Worm (Caenorhabditis elegans) whole organism, L4 larva: ENCODE results near the gene lipl-4.

ENCODE experiments used
- F10B5.3 ChIP-seq: sonication (generic microtip); optimal IDR thresholded peaks from 2 replicates; lab custom pipeline; 2016; ENCODE audit warnings: mild to moderate bottlenecking, missing genetic modification characterization, missing compliant biosample characterization
- F49E8.2 ChIP-seq: sonication (generic microtip); optimal IDR thresholded peaks from 2 replicates; lab custom pipeline; 2016; ENCODE audit warnings: missing compliant biosample characterization, mild to moderate bottlenecking, missing genetic modification characterization, borderline replicate concordance
- T20F7.1 ChIP-seq: fragments of 200-800 bp; sonication (Bioruptor generic); optimal IDR thresholded peaks from 2 replicates; lab custom pipeline; 2018; ENCODE audit warnings: mild to moderate bottlenecking, missing genetic modification characterization, missing compliant biosample characterization
- T26A8.4 ChIP-seq: fragments of 200-800 bp; sonication (Bioruptor generic); IDR thresholded peaks from 2 replicates; pipeline ENCODE4 v1.3.6; 2022; ENCODE audit warnings: missing genetic modification characterization, missing compliant biosample characterization
- Y48G9A.11 ChIP-seq: fragments of 200-800 bp; sonication (Bioruptor generic); IDR thresholded peaks from 2 replicates; pipeline ENCODE4 v1.3.6; 2022; ENCODE audit warnings: missing genetic modification reagents, missing genetic modification characterization, missing compliant biosample characterization
- Y5F2A.4 ChIP-seq: fragments of 200-800 bp; sonication (Bioruptor generic); optimal IDR thresholded peaks from 2 replicates; lab custom pipeline; 2018; ENCODE audit warnings: mild to moderate bottlenecking, missing genetic modification characterization, missing compliant biosample characterization
- Y75B8A.6 ChIP-seq: fragments of 200-800 bp; sonication (Bioruptor generic); IDR thresholded peaks from 2 replicates; pipeline ENCODE4 v1.3.6; 2022; ENCODE audit warnings: missing genetic modification reagents, missing genetic modification characterization, missing compliant biosample characterization
- aha-1 ChIP-seq: fragments of 150-350 bp; peaks from one replicate; lab custom pipeline; 2014; ENCODE audit warnings: missing biosample characterization, missing genetic modification characterization
- ama-1 ChIP-seq: fragments of 150-350 bp; optimal IDR thresholded peaks from 2 replicates; lab custom pipeline; 2014; ENCODE audit warnings: inconsistent platforms, mixed read lengths
- attf-4 ChIP-seq: sonication (generic microtip); optimal IDR thresholded peaks from 3 replicates; lab custom pipeline; 2017; ENCODE audit warnings: missing biosample characterization, missing genetic modification characterization
- daf-16 ChIP-seq, 3 experiments: sonication (generic microtip); optimal IDR thresholded peaks; 2 replicates each; lab custom pipeline; 2016 to 2017; ENCODE audit warnings: missing genetic modification characterization in 3 of 3, missing genetic modification reagents in 3 of 3, mild to moderate bottlenecking in 2 of 3, missing compliant biosample characterization in 2 of 3, missing biosample characterization in 1 of 3, moderate library complexity in 1 of 3
- daf-19 ChIP-seq: fragments of 200-800 bp; sonication (Bioruptor generic); conservative IDR thresholded peaks from 2 replicates; pipeline ENCODE4 v1.3.6; 2022; ENCODE audit warnings: missing genetic modification characterization, missing compliant biosample characterization
- daf-8 ChIP-seq: fragments of 200-800 bp; sonication (Bioruptor generic); IDR thresholded peaks from 2 replicates; pipeline ENCODE4 v1.3.6; 2022; ENCODE audit warnings: missing genetic modification characterization, missing compliant biosample characterization
- dmd-6 ChIP-seq: fragments of 200-800 bp; sonication (Bioruptor generic); IDR thresholded peaks from 2 replicates; pipeline ENCODE4 v1.3.6; 2022; ENCODE audit warnings: missing genetic modification reagents, missing genetic modification characterization, missing compliant biosample characterization
- duxl-1 ChIP-seq: sonication (generic microtip); optimal IDR thresholded peaks from 2 replicates; lab custom pipeline; 2016; ENCODE audit warnings: mild to moderate bottlenecking, missing genetic modification characterization, moderate library complexity, missing compliant biosample characterization; ENCODE audit not compliant: poor library complexity
- dve-1 ChIP-seq: sonication (generic microtip); optimal IDR thresholded peaks from 2 replicates; lab custom pipeline; 2017; ENCODE audit warnings: antibody characterized with exemption, mild to moderate bottlenecking, missing genetic modification characterization, missing compliant biosample characterization; ENCODE audit not compliant: insufficient read depth
- gei-8 ChIP-seq: fragments of 200-800 bp; sonication (Bioruptor generic); optimal IDR thresholded peaks from 2 replicates; lab custom pipeline; 2018; ENCODE audit warnings: mild to moderate bottlenecking, missing genetic modification characterization, missing compliant biosample characterization
- hif-1 ChIP-seq, 2 experiments: sonication (generic microtip); optimal IDR thresholded peaks; 2 replicates each; lab custom pipeline; 2016 to 2017; ENCODE audit warnings: missing compliant biosample characterization in 2 of 2, missing genetic modification characterization in 2 of 2, missing genetic modification reagents in 2 of 2, missing genotype in 2 of 2, mild to moderate bottlenecking in 1 of 2
- hlh-11 ChIP-seq: fragments of 200-800 bp; sonication (Bioruptor generic); optimal IDR thresholded peaks from 2 replicates; lab custom pipeline; 2018; ENCODE audit warnings: mild to moderate bottlenecking, missing genetic modification characterization, missing compliant biosample characterization
- hmg-1.1 ChIP-seq: fragments of 200-800 bp; sonication (Bioruptor generic); IDR thresholded peaks from 2 replicates; pipeline ENCODE4 v1.3.6; 2022; ENCODE audit warnings: missing genetic modification reagents, missing genetic modification characterization, missing compliant biosample characterization
- lin-38 ChIP-seq: fragments of 200-800 bp; sonication (Bioruptor generic); IDR thresholded peaks from 2 replicates; pipeline ENCODE4 v1.3.6; 2022; ENCODE audit warnings: missing genetic modification reagents, missing genetic modification characterization, missing compliant biosample characterization
- lir-3 ChIP-seq: sonication (generic microtip); optimal IDR thresholded peaks from 2 replicates; lab custom pipeline; 2016; ENCODE audit warnings: mild to moderate bottlenecking, missing genetic modification characterization, missing compliant biosample characterization
- madf-9 ChIP-seq: fragments of 200-800 bp; sonication (Bioruptor generic); conservative IDR thresholded peaks from 2 replicates; pipeline ENCODE4 v1.3.6; 2022; ENCODE audit warnings: missing genetic modification reagents, missing genetic modification characterization, missing compliant biosample characterization
- mdl-1 ChIP-seq, 2 experiments: fragments of 150-350 bp in 1 of 2; sonication (generic microtip) in 1 of 2; optimal IDR thresholded peaks; 2 replicates each; lab custom pipeline; 2014 to 2017; ENCODE audit warnings: missing biosample characterization in 2 of 2, missing genetic modification characterization in 2 of 2
- mdt-29 ChIP-seq: fragments of 200-800 bp; sonication (Bioruptor generic); IDR thresholded peaks from 2 replicates; pipeline ENCODE4 v1.3.6; 2022; ENCODE audit warnings: missing genetic modification reagents, missing genetic modification characterization, missing compliant biosample characterization
- mep-1 ChIP-seq: fragments of 150-350 bp; sonication (generic microtip); optimal IDR thresholded peaks from 3 replicates; lab custom pipeline; 2014; ENCODE audit warnings: missing biosample characterization, missing genetic modification characterization
- mes-2 ChIP-seq: sonication (generic microtip); optimal IDR thresholded peaks from 2 replicates; lab custom pipeline; 2016; ENCODE audit warnings: missing genotype, mild to moderate bottlenecking, missing genetic modification characterization, missing compliant biosample characterization; ENCODE audit not compliant: poor library complexity, severe bottlenecking
- mxl-2 ChIP-seq: fragments of 200-800 bp; sonication (Bioruptor generic); conservative IDR thresholded peaks from 2 replicates; pipeline ENCODE4 v1.3.6; 2022; ENCODE audit warnings: missing genetic modification reagents, missing genetic modification characterization, missing compliant biosample characterization
- mxl-3 ChIP-seq: fragments of 200-800 bp; sonication (Bioruptor generic); optimal IDR thresholded peaks from 2 replicates; lab custom pipeline; 2018; ENCODE audit warnings: mild to moderate bottlenecking, missing genetic modification characterization, missing compliant biosample characterization
- nhr-10 ChIP-seq: fragments of 150-350 bp; optimal IDR thresholded peaks from 2 replicates; lab custom pipeline; 2014; ENCODE audit warnings: missing biosample characterization, missing genetic modification characterization
- nhr-102 ChIP-seq: sonication (generic microtip); optimal IDR thresholded peaks from 2 replicates; lab custom pipeline; 2016; ENCODE audit warnings: mild to moderate bottlenecking, missing genetic modification characterization, moderate library complexity, missing compliant biosample characterization
- nhr-25 ChIP-seq: sonication (generic microtip); optimal IDR thresholded peaks from 2 replicates; lab custom pipeline; 2017; ENCODE audit warnings: missing genetic modification characterization, mild to moderate bottlenecking, missing compliant biosample characterization, antibody characterized with exemption, moderate library complexity, borderline replicate concordance; ENCODE audit not compliant: insufficient read depth
- nhr-28 ChIP-seq: fragments of 150-350 bp; optimal IDR thresholded peaks from 2 replicates; lab custom pipeline; 2014; ENCODE audit warnings: missing biosample characterization, missing genetic modification characterization
- nhr-48 ChIP-seq: sonication (generic microtip); optimal IDR thresholded peaks from 2 replicates; lab custom pipeline; 2016; ENCODE audit warnings: mild to moderate bottlenecking, missing genetic modification characterization, missing compliant biosample characterization
- nhr-6 ChIP-seq: fragments of 150-350 bp; optimal IDR thresholded peaks from 2 replicates; lab custom pipeline; 2014; ENCODE audit warnings: missing biosample characterization, missing genetic modification characterization
- nhr-76 ChIP-seq: fragments of 150-350 bp; optimal IDR thresholded peaks from 2 replicates; lab custom pipeline; 2014; ENCODE audit warnings: missing biosample characterization, missing genetic modification characterization
- nhr-77 ChIP-seq: fragments of 150-350 bp; optimal IDR thresholded peaks from 2 replicates; lab custom pipeline; 2014; ENCODE audit warnings: missing biosample characterization, missing genetic modification characterization
- pqm-1 ChIP-seq: sonication (generic microtip); optimal IDR thresholded peaks from 2 replicates; lab custom pipeline; 2017; ENCODE audit warnings: missing biosample characterization, missing genetic modification characterization
- saeg-2 ChIP-seq: fragments of 200-800 bp; sonication (Bioruptor generic); IDR thresholded peaks from 2 replicates; pipeline ENCODE4 v1.3.6; 2022; ENCODE audit warnings: missing genetic modification reagents, missing genetic modification characterization, missing compliant biosample characterization
- sdz-12 ChIP-seq: fragments of 200-800 bp; sonication (Bioruptor generic); optimal IDR thresholded peaks from 2 replicates; lab custom pipeline; 2018; ENCODE audit warnings: mild to moderate bottlenecking, missing genetic modification characterization, missing compliant biosample characterization
- snpc-1.2 ChIP-seq: fragments of 200-800 bp; sonication (Bioruptor generic); IDR thresholded peaks from 2 replicates; pipeline ENCODE4 v1.3.6; 2022; ENCODE audit warnings: missing genetic modification reagents, missing genetic modification characterization, missing compliant biosample characterization
- spr-1 ChIP-seq: sonication (generic microtip); optimal IDR thresholded peaks from 2 replicates; lab custom pipeline; 2016; ENCODE audit warnings: mild to moderate bottlenecking, missing genetic modification characterization, missing compliant biosample characterization
- spr-3 ChIP-seq: fragments of 200-800 bp; sonication (Bioruptor generic); optimal IDR thresholded peaks from 2 replicates; lab custom pipeline; 2018; ENCODE audit warnings: mild to moderate bottlenecking, missing genetic modification characterization, missing compliant biosample characterization
- tra-1 ChIP-seq: fragments of 200-800 bp; sonication (Bioruptor generic); IDR thresholded peaks from 2 replicates; pipeline ENCODE4 v1.3.6; 2022; ENCODE audit warnings: missing genetic modification reagents, missing genetic modification characterization, missing compliant biosample characterization
- unc-62 ChIP-seq, 3 experiments: fragments of 150-350 bp in 1 of 3; sonication (generic microtip); optimal IDR thresholded peaks in 2 of 3; peaks in 1 of 3; 1 replicate in 1 of 3; 2 replicates in 2 of 3; lab custom pipeline; 2014 to 2017; ENCODE audit warnings: missing biosample characterization in 3 of 3, missing genetic modification characterization in 3 of 3, missing genetic modification reagents in 3 of 3, missing genotype in 1 of 3

lipl-4 gene

ce11 chrV:6513786-6514430 is 36.1 kb upstream of the lipl-4 start:
- TF ChIP-seq T26A8.4 (no peak), unc-62 (GFP tag; optimal IDR thresholded peaks at IDR 0.05 in 1 of 2; lab: Kevin White, UChicago) (peak in 1 of 2 experiments; percentile 95), unc-62 (tag; optimal IDR thresholded peaks at IDR 0.05; lab: Kevin White, UChicago) (no peak)

- TF ChIP-seq pqm-1 (tag; lab: Kevin White, UChicago) (no peak), F49E8.2 (tag; lab: Kevin White, UChicago) (no peak), hif-1 (tag; optimal IDR thresholded peaks at IDR 0.05; lab: Kevin White, UChicago) (peak in 1 of 2 experiments; percentile 20), nhr-25 (tag; lab: Kevin White, UChicago) (peak; percentile 55), daf-8 (GFP tag; lab: Robert Waterston, UW) (no peak), aha-1 (peak; percentile 98), mxl-2 (GFP tag; lab: Robert Waterston, UW) (0 out of 2 replicates have a peak, but pooled peaks have one; percentile 7), T20F7.1 (GFP tag; lab: Kevin White, UChicago) (peak; percentile 37), madf-9 (peak; percentile 59; the same call in 1 of the 2 replicates), saeg-2 (GFP tag; lab: Robert Waterston, UW) (no peak), mes-2 (peak; percentile 55), duxl-1 (tag; lab: Kevin White, UChicago) (peak; percentile 71), nhr-48 (tag; lab: Kevin White, UChicago) (peak; percentile 44), snpc-1.2 (GFP tag; lab: Robert Waterston, UW) (peak; percentile 45; the same call in 1 of the 2 replicates), tra-1 (GFP tag; lab: Robert Waterston, UW) (0 out of 2 replicates have a peak, but pooled peaks have one; percentile 48), mep-1 (peak; percentile 81), daf-16 (GFP tag; optimal IDR thresholded peaks at IDR 0.05; lab: Kevin White, UChicago) (peak in 1 of 2 experiments; percentile 30), daf-16 (tag; optimal IDR thresholded peaks at IDR 0.05; lab: Kevin White, UChicago) (peak; percentile 21), nhr-28 (peak; percentile 36), hlh-11 (tag; lab: Kevin White, UChicago) (peak; percentile 79), nhr-77 (tag; lab: Kevin White, UChicago) (peak; percentile 39), sdz-12 (GFP tag; lab: Kevin White, UChicago) (peak; percentile 90), nhr-102 (tag; lab: Kevin White, UChicago) (peak; percentile 29), nhr-10 (no peak), mdl-1 (tag; optimal IDR thresholded peaks at IDR 0.05; lab: Kevin White, UChicago) (peak in 1 of 2 experiments; percentile 48), lir-3 (tag; lab: Kevin White, UChicago) (no peak), lin-38 (GFP tag; lab: Robert Waterston, UW) (peak; percentile 53), nhr-76 (tag; lab: Kevin White, UChicago) (no peak), T26A8.4 (peak; percentile 81), ama-1 (lab: Kevin White, UChicago) (peak; percentile 98), mxl-3 (GFP tag; lab: Kevin White, UChicago) (peak; percentile 75), spr-1 (tag; lab: Kevin White, UChicago) (peak; percentile 53), nhr-6 (tag; lab: Kevin White, UChicago) (peak; percentile 57), dve-1 (tag; lab: Kevin White, UChicago) (peak; percentile 57), dmd-6 (peak; percentile 45), mdt-29 (peak; percentile 49; the same call in 1 of the 2 replicates), hmg-1.1 (peak; percentile 45), Y5F2A.4 (no peak), daf-19 (GFP tag; lab: Robert Waterston, UW) (no peak), spr-3 (GFP tag; lab: Kevin White, UChicago) (peak; percentile 12), attf-4 (tag; lab: Kevin White, UChicago) (no peak), Y75B8A.6 (peak; percentile 91), gei-8 (GFP tag; lab: Kevin White, UChicago) (peak; percentile 46), Y48G9A.11 (GFP tag; lab: Robert Waterston, UW) (peak; percentile 36; the same call in 1 of the 2 replicates), F10B5.3 (tag; lab: Kevin White, UChicago) (no peak)
These were observed 35.1 kb upstream of the lipl-4 start, which contains the start of gene dpy-11 for ce11 chrV:6514887-6515324. dpy-11 (minus strand) TSS chrV:6515240.
